Fruit fly (Drosophila melanogaster): ENCODE data around the gene mmm.

The mmm gene

DNA sequence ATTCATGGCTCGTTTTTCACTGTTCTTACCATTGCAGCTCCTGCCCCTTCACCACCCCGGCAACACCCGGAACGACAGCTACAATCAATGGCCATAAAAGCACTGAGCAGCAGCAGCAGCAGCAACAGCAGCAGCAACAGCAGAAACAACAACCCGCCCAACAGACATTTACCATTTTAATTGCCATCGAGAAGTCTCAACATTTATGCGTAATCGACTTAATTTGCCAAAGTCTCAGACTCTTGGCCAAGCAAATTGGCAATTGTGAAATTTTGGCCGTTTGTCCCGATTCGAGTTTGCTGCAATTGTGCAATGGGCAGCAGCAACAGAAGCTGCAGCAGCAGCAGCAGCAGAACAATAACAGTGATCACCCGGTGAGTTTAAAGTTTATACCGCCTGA is 41.3 kb downstream of the mmm start:
- TF ChIP-seq Sin3A (optimal IDR thresholded peaks at IDR 0.05) (no peak), ttk (optimal IDR thresholded peaks at IDR 0.05) (no peak), h (optimal IDR thresholded peaks at IDR 0.05) (no peak), psq (optimal IDR thresholded peaks at IDR 0.05) (no peak), Myc (optimal IDR thresholded peaks at IDR 0.05) (no peak), insv (optimal IDR thresholded peaks at IDR 0.05) (no peak)

DNA sequence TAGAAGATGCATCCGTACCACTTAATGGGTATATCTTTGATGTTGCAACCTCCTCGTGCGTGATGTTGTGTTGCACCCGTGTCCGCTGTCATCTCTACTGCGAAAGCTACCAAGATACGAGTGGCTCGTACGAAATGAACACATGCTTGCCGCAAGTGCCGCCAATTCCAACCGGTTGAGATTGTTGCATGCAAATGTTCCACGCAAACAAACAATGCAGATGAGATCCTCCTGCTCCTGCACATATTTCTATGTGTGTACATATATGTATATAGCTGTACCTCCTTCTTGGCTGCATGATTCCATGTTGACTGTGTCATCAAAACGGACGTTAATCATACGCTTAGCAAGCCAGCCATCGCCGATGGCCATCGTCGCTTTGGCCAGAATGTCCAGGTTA is 46.8 kb downstream of the mmm start:
- no peak for TF ChIP-seq Sin3A (optimal IDR thresholded peaks at IDR 0.05)
- TF ChIP-seq Myc (optimal IDR thresholded peaks at IDR 0.05): no peak
- TF ChIP-seq h (optimal IDR thresholded peaks at IDR 0.05): no peak
- no peak for TF ChIP-seq insv (optimal IDR thresholded peaks at IDR 0.05)
- TF ChIP-seq ttk (optimal IDR thresholded peaks at IDR 0.05): no peak
- no peak for TF ChIP-seq psq (optimal IDR thresholded peaks at IDR 0.05)

DNA sequence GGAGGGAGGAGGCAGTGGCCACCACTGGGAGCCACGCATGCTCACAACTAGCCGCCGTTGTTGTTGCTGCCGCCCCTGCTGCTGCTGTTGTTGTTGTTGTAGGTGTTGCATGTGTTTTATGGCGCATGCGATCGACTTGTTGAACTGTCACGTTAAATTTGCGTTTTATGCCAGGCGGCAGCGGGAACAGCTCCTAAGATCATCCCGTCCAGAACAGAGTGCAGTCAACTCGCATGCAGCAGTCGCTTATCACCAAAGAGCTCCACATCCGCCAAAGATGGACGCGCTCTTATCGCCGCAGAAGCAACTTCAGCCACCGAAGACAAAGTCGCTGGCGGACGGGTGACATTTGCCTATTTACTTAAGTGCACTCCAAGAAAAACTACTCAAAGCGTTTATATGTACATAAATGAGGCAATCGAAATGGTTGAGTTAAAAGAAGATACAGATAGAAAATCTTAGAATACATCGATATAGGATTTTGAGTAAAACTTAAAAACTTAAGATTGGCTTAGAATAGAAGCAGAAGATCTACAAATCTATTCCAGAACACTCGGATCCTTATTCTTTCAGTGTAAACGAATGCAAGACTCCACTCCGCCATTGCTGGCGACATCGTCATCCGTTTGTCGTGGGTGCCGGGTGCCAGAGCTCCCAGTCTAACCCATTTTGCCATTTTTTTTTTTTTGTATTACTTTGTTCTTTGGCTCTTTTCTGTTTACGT is 49.4 kb downstream of the mmm start:
- TF ChIP-seq Myc (optimal IDR thresholded peaks at IDR 0.05) (no peak), insv (optimal IDR thresholded peaks at IDR 0.05) (no peak), Sin3A (optimal IDR thresholded peaks at IDR 0.05) (no peak), psq (optimal IDR thresholded peaks at IDR 0.05) (no peak), h (optimal IDR thresholded peaks at IDR 0.05) (no peak), ttk (optimal IDR thresholded peaks at IDR 0.05) (no peak)

DNA sequence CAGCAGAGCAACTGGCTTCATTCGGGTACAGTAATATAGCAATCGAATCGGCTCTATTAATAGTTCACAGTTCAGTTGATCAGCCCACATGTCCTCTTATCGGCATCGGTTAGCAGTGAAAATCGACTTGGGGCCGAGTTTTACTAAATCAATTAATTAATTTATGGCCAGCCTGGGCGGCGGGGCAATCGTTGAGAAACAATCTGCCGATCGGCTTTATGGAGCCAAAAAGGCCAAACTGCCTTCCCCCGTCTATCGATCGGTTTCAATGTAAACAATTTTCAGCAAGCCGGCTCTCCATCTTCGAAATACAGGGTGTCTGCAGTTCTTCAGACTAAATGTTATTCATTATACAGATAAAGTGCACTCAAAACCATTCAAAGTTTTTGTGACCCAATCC is 50.4 kb downstream of the mmm start:
- TF ChIP-seq h (optimal IDR thresholded peaks at IDR 0.05) (no peak), Sin3A (optimal IDR thresholded peaks at IDR 0.05) (no peak), Myc (optimal IDR thresholded peaks at IDR 0.05) (no peak), ttk (optimal IDR thresholded peaks at IDR 0.05) (no peak), psq (optimal IDR thresholded peaks at IDR 0.05) (no peak), insv (optimal IDR thresholded peaks at IDR 0.05) (no peak)

DNA sequence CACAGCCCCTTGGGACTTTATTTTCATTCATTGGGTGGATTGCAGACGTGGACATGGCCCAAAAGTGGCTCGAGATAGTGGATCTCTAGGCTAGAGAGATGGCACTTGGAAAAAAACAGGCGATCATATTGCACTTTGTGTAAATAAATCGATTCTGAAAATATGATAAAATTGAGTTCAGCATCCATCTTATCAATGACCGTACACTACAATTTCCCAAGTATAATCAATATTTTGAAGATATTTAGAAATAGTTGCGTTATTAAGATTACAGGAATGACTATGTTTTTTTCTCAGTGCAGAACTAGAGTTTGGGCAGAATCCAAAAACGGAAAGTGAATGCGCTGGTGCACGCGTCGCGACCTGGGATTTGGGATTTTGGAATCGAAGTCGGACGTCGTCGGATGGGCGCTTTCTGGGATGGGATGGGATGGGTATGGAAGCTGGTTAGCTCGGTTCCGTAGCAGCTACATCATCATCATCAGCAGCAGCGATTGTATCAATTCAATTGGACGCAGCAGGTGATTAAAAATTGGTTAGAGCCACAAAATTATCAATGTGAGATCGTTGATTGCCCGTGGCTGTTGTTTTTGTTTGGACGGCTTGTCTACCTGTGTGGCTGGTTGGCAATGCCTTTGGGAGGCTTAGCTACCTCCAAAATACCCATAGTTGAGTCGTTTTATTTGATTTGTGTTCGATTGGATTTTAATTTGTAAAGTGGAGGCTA is 51.7 kb downstream of the mmm start:
- TF ChIP-seq Sin3A (optimal IDR thresholded peaks at IDR 0.05) (no peak), insv (optimal IDR thresholded peaks at IDR 0.05) (no peak), Myc (optimal IDR thresholded peaks at IDR 0.05) (no peak), psq (optimal IDR thresholded peaks at IDR 0.05) (no peak), h (optimal IDR thresholded peaks at IDR 0.05) (no peak), ttk (optimal IDR thresholded peaks at IDR 0.05) (no peak)

All from Kc167 (cell line).